Worm (Caenorhabditis elegans) whole organism, L1 larva: Measurements from ENCODE around the gene tag-151.

Experiments used
- C04F5.9 ChIP-seq: sonication (generic microtip); optimal IDR thresholded peaks from 2 replicates; lab custom pipeline; 2016; ENCODE audit warnings: missing genetic modification characterization, missing compliant biosample characterization
- aha-1 ChIP-seq: fragments of 150-350 bp; optimal IDR thresholded peaks from 2 replicates; lab custom pipeline; 2014; ENCODE audit warnings: missing biosample characterization, missing genetic modification characterization
- alr-1 ChIP-seq: fragments of 200-800 bp; sonication (Bioruptor generic); optimal IDR thresholded peaks from 2 replicates; lab custom pipeline; 2018; ENCODE audit warnings: borderline replicate concordance, mild to moderate bottlenecking, missing genetic modification characterization, missing compliant biosample characterization
- aly-2 ChIP-seq: fragments of 150-350 bp; optimal IDR thresholded peaks from 2 replicates; lab custom pipeline; 2014; ENCODE audit warnings: missing biosample characterization, missing genetic modification characterization
- ama-1 ChIP-seq: fragments of 150-350 bp; optimal IDR thresholded peaks from 2 replicates; lab custom pipeline; 2014
- blmp-1 ChIP-seq: fragments of 150-350 bp; optimal IDR thresholded peaks from 2 replicates; lab custom pipeline; 2014; ENCODE audit warnings: missing biosample characterization, missing genetic modification characterization
- ceh-63 ChIP-seq: fragments of 200-800 bp; sonication (Bioruptor generic); optimal IDR thresholded peaks from 2 replicates; lab custom pipeline; 2018; ENCODE audit warnings: mild to moderate bottlenecking, missing genetic modification characterization, missing compliant biosample characterization
- ceh-82 ChIP-seq, 3 experiments: fragments of 150-350 bp in 1 of 3; sonication (generic microtip) in 2 of 3; optimal IDR thresholded peaks; 2 replicates each; lab custom pipeline; 2014 to 2017; ENCODE audit warnings: missing biosample characterization in 3 of 3, missing genetic modification characterization in 3 of 3
- ceh-88 ChIP-seq: fragments of 200-800 bp; sonication (Bioruptor generic); IDR thresholded peaks from 2 replicates; pipeline ENCODE4 v1.3.6; 2022; ENCODE audit warnings: missing genetic modification characterization, missing compliant biosample characterization
- ceh-90 ChIP-seq: sonication (generic microtip); optimal IDR thresholded peaks from 2 replicates; lab custom pipeline; 2016; ENCODE audit warnings: missing genetic modification characterization, missing compliant biosample characterization
- dpl-1 ChIP-seq, 3 experiments: fragments of 150-350 bp in 2 of 3; sonication (generic microtip) in 1 of 3; optimal IDR thresholded peaks; 2 replicates each; lab custom pipeline; 2014 to 2017; ENCODE audit warnings: missing biosample characterization in 3 of 3, missing genetic modification characterization in 3 of 3, missing genetic modification reagents in 3 of 3
- elt-2 ChIP-seq: sonication (generic microtip); optimal IDR thresholded peaks from 2 replicates; lab custom pipeline; 2016; ENCODE audit warnings: missing genetic modification characterization, mild to moderate bottlenecking, inconsistent platforms, missing compliant biosample characterization, missing genetic modification reagents
- elt-3 ChIP-seq, 6 experiments: fragments of 150-350 bp in 1 of 6; sonication (generic microtip); optimal IDR thresholded peaks; 2 replicates each; lab custom pipeline; 2017 to 2018; ENCODE audit warnings: missing biosample characterization in 6 of 6, missing genetic modification characterization in 6 of 6, inconsistent platforms in 1 of 6
- fkh-4 ChIP-seq: sonication (generic microtip); optimal IDR thresholded peaks from 2 replicates; lab custom pipeline; 2016; ENCODE audit warnings: missing compliant biosample characterization, missing genetic modification characterization, borderline replicate concordance
- grh-1 ChIP-seq: fragments of 200-800 bp; sonication (Bioruptor generic); IDR thresholded peaks from 2 replicates; pipeline ENCODE4 v1.3.6; 2022; ENCODE audit warnings: missing genetic modification reagents, missing genetic modification characterization, missing compliant biosample characterization
- isw-1 ChIP-seq: fragments of 200-800 bp; sonication (Bioruptor generic); IDR thresholded peaks from 2 replicates; pipeline ENCODE4 v1.3.6; 2022; ENCODE audit warnings: missing genetic modification characterization, missing compliant biosample characterization
- jun-1 ChIP-seq: fragments of 150-350 bp; optimal IDR thresholded peaks from 2 replicates; lab custom pipeline; 2014; ENCODE audit warnings: missing biosample characterization, missing genetic modification reagents, missing genetic modification characterization
- lin-13 ChIP-seq: fragments of 150-350 bp; optimal IDR thresholded peaks from 2 replicates; lab custom pipeline; 2014; ENCODE audit warnings: missing biosample characterization, missing genetic modification reagents, missing genetic modification characterization
- lin-14 ChIP-seq: fragments of 200-800 bp; sonication (Bioruptor generic); optimal IDR thresholded peaks from 2 replicates; lab custom pipeline; 2018; ENCODE audit warnings: mild to moderate bottlenecking, missing genetic modification characterization, moderate library complexity, missing compliant biosample characterization
- lin-35 ChIP-seq, 2 experiments: fragments of 150-350 bp; optimal IDR thresholded peaks; 2 replicates each; lab custom pipeline; 2014; ENCODE audit warnings: missing biosample characterization in 2 of 2, missing genetic modification characterization in 2 of 2, missing genetic modification reagents in 2 of 2
- lir-3 ChIP-seq: sonication (generic microtip); optimal IDR thresholded peaks from 2 replicates; lab custom pipeline; 2016; ENCODE audit warnings: mild to moderate bottlenecking, missing genetic modification characterization, moderate library complexity, missing compliant biosample characterization; ENCODE audit not compliant: poor library complexity
- mdl-1 ChIP-seq, 2 experiments: fragments of 150-350 bp; optimal IDR thresholded peaks; 2 replicates each; lab custom pipeline; 2014 to 2017; ENCODE audit warnings: missing biosample characterization in 2 of 2, missing genetic modification characterization in 2 of 2, inconsistent platforms in 1 of 2
- mef-2 ChIP-seq: fragments of 150-350 bp; optimal IDR thresholded peaks from 2 replicates; lab custom pipeline; 2014; ENCODE audit warnings: missing biosample characterization, missing genetic modification characterization
- mep-1 ChIP-seq: fragments of 150-350 bp; optimal IDR thresholded peaks from 2 replicates; lab custom pipeline; 2014; ENCODE audit warnings: missing biosample characterization, missing genetic modification characterization
- nhr-12 ChIP-seq: sonication (generic microtip); optimal IDR thresholded peaks from 2 replicates; lab custom pipeline; 2017; ENCODE audit warnings: missing biosample characterization, missing genetic modification characterization
- nhr-19 ChIP-seq: fragments of 200-800 bp; sonication (Bioruptor generic); conservative IDR thresholded peaks from 2 replicates; pipeline ENCODE4 v1.3.6; 2022; ENCODE audit warnings: missing genetic modification characterization, missing compliant biosample characterization
- nhr-28 ChIP-seq: fragments of 150-350 bp; optimal IDR thresholded peaks from 2 replicates; lab custom pipeline; 2014; ENCODE audit warnings: missing biosample characterization, missing genetic modification characterization
- nhr-47 ChIP-seq: sonication (generic microtip); optimal IDR thresholded peaks from 2 replicates; lab custom pipeline; 2016; ENCODE audit warnings: mild to moderate bottlenecking, missing genetic modification characterization, moderate library complexity, missing compliant biosample characterization
- nhr-71 ChIP-seq: sonication (generic microtip); optimal IDR thresholded peaks from 2 replicates; lab custom pipeline; 2016; ENCODE audit warnings: mild to moderate bottlenecking, missing genetic modification characterization, moderate library complexity, missing compliant biosample characterization
- nhr-85 ChIP-seq: sonication (generic microtip); peaks from one replicate; lab custom pipeline; 2016; ENCODE audit warnings: missing genetic modification characterization, inconsistent platforms, missing compliant biosample characterization
- pax-3 ChIP-seq: fragments of 200-800 bp; sonication (Bioruptor generic); optimal IDR thresholded peaks from 2 replicates; lab custom pipeline; 2018; ENCODE audit warnings: mild to moderate bottlenecking, missing genetic modification characterization, moderate library complexity, missing compliant biosample characterization
- pqm-1 ChIP-seq: sonication (generic microtip); optimal IDR thresholded peaks from 3 replicates; lab custom pipeline; 2017; ENCODE audit warnings: missing biosample characterization, missing genetic modification characterization
- snpc-4 ChIP-seq: fragments of 150-350 bp; optimal IDR thresholded peaks from 2 replicates; lab custom pipeline; 2014; ENCODE audit warnings: missing biosample characterization, missing genetic modification characterization
- sptf-1 ChIP-seq: fragments of 150-350 bp; optimal IDR thresholded peaks from 2 replicates; lab custom pipeline; 2014; ENCODE audit warnings: missing biosample characterization, missing genetic modification characterization
- sup-37 ChIP-seq: fragments of 200-800 bp; sonication (Bioruptor generic); optimal IDR thresholded peaks from 2 replicates; lab custom pipeline; 2018; ENCODE audit warnings: mild to moderate bottlenecking, missing genetic modification characterization, missing compliant biosample characterization
- swsn-7 ChIP-seq: sonication (generic microtip); optimal IDR thresholded peaks from 2 replicates; lab custom pipeline; 2016; ENCODE audit warnings: missing genetic modification characterization, missing compliant biosample characterization
- tbx-2 ChIP-seq: sonication (generic microtip); optimal IDR thresholded peaks from 2 replicates; lab custom pipeline; 2016; ENCODE audit warnings: missing genetic modification characterization, missing compliant biosample characterization
- tlp-1 ChIP-seq: fragments of 150-350 bp; optimal IDR thresholded peaks from 2 replicates; lab custom pipeline; 2014; ENCODE audit warnings: missing biosample characterization, missing genetic modification characterization
- vab-15 ChIP-seq: sonication (generic microtip); optimal IDR thresholded peaks from 2 replicates; lab custom pipeline; 2017; ENCODE audit warnings: missing genotype, mild to moderate bottlenecking, missing genetic modification characterization, missing compliant biosample characterization
- xbp-1 ChIP-seq: sonication (generic microtip); optimal IDR thresholded peaks from 2 replicates; lab custom pipeline; 2016; ENCODE audit warnings: missing genetic modification characterization, missing compliant biosample characterization

The tag-151 gene

DNA sequence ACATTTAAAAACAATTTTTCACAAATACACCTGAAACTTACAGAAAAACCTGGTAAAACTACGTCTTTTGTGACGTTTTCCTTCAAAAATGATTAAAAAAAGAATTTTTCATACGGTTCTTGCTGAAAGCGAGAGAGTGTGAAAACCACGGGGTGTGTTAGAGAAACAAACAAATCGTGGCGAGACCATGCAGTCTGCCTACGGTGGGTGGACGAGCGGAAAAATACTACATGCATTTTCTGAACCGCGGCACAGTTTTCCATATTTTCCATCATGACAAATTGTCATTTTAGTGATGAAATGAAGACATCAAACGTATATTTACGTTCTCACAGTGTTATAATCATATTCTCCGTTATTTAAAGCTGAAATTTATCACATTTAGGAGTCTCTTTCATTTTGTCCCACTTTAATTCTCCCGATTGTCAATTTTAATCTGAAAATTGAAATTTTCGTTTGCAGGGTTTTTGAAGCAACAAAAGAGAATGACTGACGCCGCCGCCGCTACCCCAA lies 3.7 kb upstream of the tag-151 start, which contains the start of the genes F10G7.9 and tsn-1 (continued):
- TF ChIP-seq fkh-4 (tag; lab: Kevin White, UChicago), result no peak

DNA sequence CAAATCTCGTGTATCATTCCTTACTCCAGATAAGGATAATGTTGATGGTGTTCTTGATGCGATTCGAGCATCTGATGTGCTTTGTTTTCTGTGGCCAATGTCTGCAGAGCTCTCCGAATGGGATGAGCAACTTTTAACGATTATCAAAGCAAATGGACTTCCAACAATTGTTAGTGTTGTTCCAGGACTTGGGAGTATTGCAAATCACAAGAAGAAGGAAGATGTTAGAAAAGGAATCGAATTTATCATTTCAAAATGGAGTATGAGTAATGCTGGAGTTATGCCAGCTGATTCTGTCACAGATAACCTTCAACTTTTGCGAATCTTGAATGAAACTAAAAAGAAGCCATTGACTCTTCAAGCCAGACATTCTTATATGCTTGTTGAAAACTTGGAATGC lies 736 bp downstream of the tag-151 start:
- TF ChIP-seq ceh-90 (tag; lab: Kevin White, UChicago), result no peak
- TF ChIP-seq pax-3 (tag; lab: Kevin White, UChicago), result no peak
- TF ChIP-seq sptf-1 (tag; lab: Kevin White, UChicago), result no peak
- no peak for TF ChIP-seq swsn-7 (tag; lab: Kevin White, UChicago)
- TF ChIP-seq tbx-2 (tag; lab: Kevin White, UChicago), result no peak
- no peak for TF ChIP-seq xbp-1
- no peak for TF ChIP-seq nhr-85 (tag; lab: Kevin White, UChicago)
- TF ChIP-seq nhr-12 (tag; lab: Kevin White, UChicago), result no peak
- TF ChIP-seq aly-2 (tag; lab: Kevin White, UChicago), result no peak
- no peak for TF ChIP-seq ceh-82 (tag; optimal IDR thresholded peaks at IDR 0.05; lab: Kevin White, UChicago)
- TF ChIP-seq aha-1 (tag; lab: Kevin White, UChicago), result no peak
- no peak for TF ChIP-seq alr-1
- no peak for TF ChIP-seq isw-1 (GFP tag; lab: Robert Waterston, UW)
- no peak for TF ChIP-seq grh-1 (GFP tag; lab: Robert Waterston, UW)
- TF ChIP-seq, all 84 proteins: peak for 0

DNA sequence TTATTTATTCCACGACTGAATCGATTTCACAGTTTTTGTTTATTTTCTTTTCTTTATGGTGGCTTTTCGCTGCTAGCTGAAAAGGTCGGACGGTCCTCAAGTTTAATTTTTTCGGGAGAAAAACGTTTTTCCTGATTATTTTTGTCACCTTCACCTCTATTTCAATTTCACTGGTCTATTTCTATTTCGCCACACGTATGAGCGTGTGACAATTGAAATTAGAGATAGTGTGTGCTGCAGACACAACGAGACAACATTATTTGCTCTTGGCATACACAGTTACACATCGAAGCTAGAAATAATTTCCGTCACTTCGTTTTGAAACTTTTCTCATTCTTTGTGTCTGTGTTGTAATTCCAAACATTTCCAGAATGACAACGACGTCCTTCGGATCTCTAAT lies 5.6 kb downstream of the tag-151 start, which contains the start of gene F41C3.8:
Gene F41C3.8, plus strand, starts transcription at position 371 of the 400 bp plus-strand sequence.
- TF ChIP-seq blmp-1 (tag; lab: Kevin White, UChicago), result no peak
- TF ChIP-seq elt-2, result peak; percentile 33
- TF ChIP-seq lin-35 (GFP tag; optimal IDR thresholded peaks at IDR 0.05; lab: Kevin White, UChicago), result peak in 1 of 2 experiments; percentile 21

DNA sequence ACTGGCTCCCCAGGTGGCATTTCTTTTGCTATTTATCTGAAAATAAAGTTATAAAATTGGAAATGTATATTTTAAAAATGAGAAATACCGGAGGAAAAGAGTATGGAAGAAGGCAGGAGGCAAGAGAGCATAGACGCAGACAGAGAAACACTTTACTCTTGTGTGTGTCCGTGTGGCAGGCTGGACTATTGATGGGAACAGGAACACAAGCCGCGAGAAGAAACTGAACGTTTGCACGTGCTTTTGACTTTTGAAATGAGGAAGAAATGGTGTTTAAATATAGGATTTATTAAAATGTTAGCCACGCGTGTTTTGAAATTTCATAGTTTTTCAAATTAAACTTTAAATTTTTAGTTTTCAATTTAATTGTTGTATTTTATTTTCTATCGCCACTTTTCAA lies 16.0 kb downstream of the tag-151 start, which contains the start of gene F10G7.10:
Gene F10G7.10, minus strand, starts transcription at position 145 of the 400 bp plus-strand sequence.
- peak; percentile 56 for TF ChIP-seq lin-14 (GFP tag; lab: Kevin White, UChicago)
- TF ChIP-seq elt-3 (tag; optimal IDR thresholded peaks at IDR 0.05; lab: Kevin White, UChicago), result no peak
- TF ChIP-seq swsn-7 (tag; lab: Kevin White, UChicago), result no peak
- peak; percentile 15 for TF ChIP-seq mep-1 (tag; lab: Kevin White, UChicago)
- no peak for TF ChIP-seq nhr-85 (tag; lab: Kevin White, UChicago)
- TF ChIP-seq mdl-1 (tag; optimal IDR thresholded peaks at IDR 0.05; lab: Kevin White, UChicago), result peak in 1 of 2 experiments; percentile 19
- no peak for TF ChIP-seq nhr-71 (tag; lab: Kevin White, UChicago)
- TF ChIP-seq dpl-1 (GFP tag; optimal IDR thresholded peaks at IDR 0.05; lab: Kevin White, UChicago), result peak in 1 of 3 experiments; percentile 4

DNA sequence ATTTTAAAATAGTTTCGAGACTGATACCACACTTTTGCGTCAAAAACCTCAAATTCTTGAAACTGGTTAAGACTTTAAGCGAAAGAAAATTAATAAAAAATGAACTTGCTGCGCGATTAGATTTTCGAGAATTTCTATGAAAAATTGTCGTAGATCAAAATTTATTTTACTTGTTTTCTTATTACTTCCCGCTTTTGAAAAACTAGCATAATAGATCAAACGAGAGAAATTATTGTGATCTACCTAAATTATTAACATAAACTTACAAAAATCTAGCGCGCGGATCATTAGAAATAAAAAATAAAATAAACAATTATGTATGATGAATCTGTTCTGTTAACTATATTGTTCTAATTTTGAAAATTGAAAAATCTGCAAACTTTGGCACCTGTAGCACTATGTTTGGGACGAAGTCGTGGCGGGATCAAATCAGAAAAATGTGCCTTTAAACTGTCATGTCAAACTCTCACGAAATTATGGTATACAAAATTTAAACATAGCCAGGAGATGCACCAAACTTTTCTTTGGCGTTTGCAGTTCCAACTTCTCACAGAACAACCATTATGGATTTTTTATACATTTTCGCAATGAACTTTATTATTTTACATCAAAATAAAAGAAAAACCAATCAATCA lies 16.8 kb downstream of the tag-151 start:
- TF ChIP-seq nhr-28, result no peak
- peak; percentile 35 for TF ChIP-seq elt-2
- peak; percentile 10 for TF ChIP-seq ama-1 (lab: Kevin White, UChicago)
- TF ChIP-seq, all 84 proteins: peak for 2

DNA sequence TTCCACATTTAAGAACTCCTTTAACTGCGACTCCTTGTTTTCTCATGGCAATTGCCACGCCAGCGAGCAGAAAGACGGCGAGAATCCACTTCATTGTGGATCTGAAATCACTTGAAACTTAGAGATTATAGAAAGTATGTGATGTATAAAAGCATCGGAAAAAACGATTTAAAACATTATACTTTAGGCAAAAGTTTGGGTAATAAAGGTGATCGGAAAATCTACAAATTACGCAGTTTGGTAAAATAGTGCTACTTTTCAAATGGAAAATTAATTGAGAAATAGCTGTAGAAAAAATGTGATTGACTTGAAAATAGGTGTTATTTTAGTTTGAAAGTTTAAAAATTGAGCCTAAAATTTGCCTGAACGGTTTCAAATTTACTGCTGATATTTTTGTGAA lies 17.7 kb downstream of the tag-151 start, which contains the start of gene ttr-41:
Gene ttr-41, minus strand, starts transcription at position 101 of the 400 bp plus-strand sequence.
- no peak for TF ChIP-seq alr-1
- no peak for TF ChIP-seq snpc-4
- no peak for TF ChIP-seq jun-1 (tag; lab: Kevin White, UChicago)
- TF ChIP-seq mef-2 (tag; lab: Kevin White, UChicago), result no peak
- no peak for TF ChIP-seq sup-37 (GFP tag; lab: Kevin White, UChicago)
- no peak for TF ChIP-seq tlp-1 (tag; lab: Kevin White, UChicago)
- TF ChIP-seq pqm-1 (tag; lab: Kevin White, UChicago), result no peak
- no peak for TF ChIP-seq mep-1 (tag; lab: Kevin White, UChicago)
- TF ChIP-seq vab-15 (tag; lab: Kevin White, UChicago), result no peak
- TF ChIP-seq nhr-19 (GFP tag; lab: Robert Waterston, UW), result no peak
- no peak for TF ChIP-seq C04F5.9 (tag; lab: Kevin White, UChicago)
- no peak for TF ChIP-seq ceh-88 (GFP tag; lab: Robert Waterston, UW)
- TF ChIP-seq lir-3, result no peak
- TF ChIP-seq nhr-47 (tag; lab: Kevin White, UChicago), result no peak
- TF ChIP-seq lin-13 (GFP tag; lab: Kevin White, UChicago), result no peak
- TF ChIP-seq ceh-63 (GFP tag; lab: Kevin White, UChicago), result no peak
